Fruit fly (Drosophila melanogaster) whole organism, embryonic: ENCODE measurements around the gene Crz.

Experiments
- Abd-B ChIP-seq: fragments of 200-800 bp; sonication (Bioruptor generic); optimal IDR thresholded peaks from 2 replicates; lab custom pipeline; 2018; ENCODE audit warnings: missing biosample characterization, mild to moderate bottlenecking, missing genetic modification characterization, moderate library complexity
- Awh ChIP-seq: fragments of 200-800 bp; sonication (Bioruptor generic); IDR thresholded peaks from 2 replicates; pipeline ENCODE4, ENCODE4 v1.3.6; 2022; ENCODE audit warnings: missing biosample characterization, missing genetic modification characterization
- BtbVII ChIP-seq: fragments of 200-800 bp; sonication (Bioruptor generic); optimal IDR thresholded peaks from 3 replicates; lab custom pipeline; 2017; ENCODE audit warnings: missing biosample characterization, mild to moderate bottlenecking, missing genetic modification characterization
- C15 ChIP-seq: fragments of 200-800 bp; sonication (Bioruptor generic); IDR thresholded peaks from 3 replicates; pipeline ENCODE4 v1.3.6; 2022; ENCODE audit warnings: missing biosample characterization, missing genetic modification characterization
- CG12236 ChIP-seq: fragments of 200-800 bp; sonication (Bioruptor generic); optimal IDR thresholded peaks from 2 replicates; lab custom pipeline; 2016; ENCODE audit warnings: missing biosample characterization, missing genetic modification characterization
- CG12391 ChIP-seq: fragments of 200-800 bp; sonication (Bioruptor generic); optimal IDR thresholded peaks from 3 replicates; lab custom pipeline; 2018; ENCODE audit warnings: missing biosample characterization, mild to moderate bottlenecking, missing genetic modification characterization, moderate library complexity
- CG12769 ChIP-seq: fragments of 200-800 bp; sonication (Bioruptor generic); optimal IDR thresholded peaks from 2 replicates; lab custom pipeline; 2019; ENCODE audit warnings: missing biosample characterization, mild to moderate bottlenecking, missing genetic modification characterization, moderate library complexity
- CG14050 ChIP-seq: fragments of 200-800 bp; sonication (Bioruptor generic); IDR thresholded peaks from 3 replicates; pipeline ENCODE4 v1.3.6; 2022; ENCODE audit warnings: missing biosample characterization, missing genetic modification characterization
- CG15696 ChIP-seq: fragments of 200-800 bp; sonication (Bioruptor generic); optimal IDR thresholded peaks from 2 replicates; lab custom pipeline; 2019; ENCODE audit warnings: missing biosample characterization, mild to moderate bottlenecking, missing genetic modification characterization, moderate library complexity
- CG18599 ChIP-seq: fragments of 200-800 bp; sonication (Bioruptor generic); optimal IDR thresholded peaks from 3 replicates; lab custom pipeline; 2017; ENCODE audit warnings: missing biosample characterization, missing genetic modification characterization, mild to moderate bottlenecking, moderate library complexity, missing genetic modification reagents
- CG3281 ChIP-seq: fragments of 200-800 bp; sonication (Bioruptor generic); optimal IDR thresholded peaks from 3 replicates; lab custom pipeline; 2017; ENCODE audit warnings: missing biosample characterization, mild to moderate bottlenecking, missing genetic modification characterization
- CG42726 ChIP-seq: fragments of 200-800 bp; sonication (Bioruptor generic); IDR thresholded peaks from 2 replicates; pipeline ENCODE4 v1.3.6; 2022; ENCODE audit warnings: missing biosample characterization, missing genetic modification characterization; ENCODE audit not compliant: partially characterized antibody
- CG5180 ChIP-seq: fragments of 200-800 bp; sonication (Bioruptor generic); optimal IDR thresholded peaks from 3 replicates; lab custom pipeline; 2017; ENCODE audit warnings: missing biosample characterization, missing genetic modification characterization, mild to moderate bottlenecking, moderate library complexity, missing genetic modification reagents
- CG6813 ChIP-seq: fragments of 200-800 bp; sonication (Bioruptor generic); optimal IDR thresholded peaks from 2 replicates; lab custom pipeline; 2017; ENCODE audit warnings: missing biosample characterization, missing genetic modification characterization, mild to moderate bottlenecking, moderate library complexity, missing genetic modification reagents
- CG8924 ChIP-seq: fragments of 200-800 bp; optimal IDR thresholded peaks from 3 replicates; lab custom pipeline; 2019; ENCODE audit warnings: missing biosample characterization, mild to moderate bottlenecking, missing genetic modification characterization, moderate library complexity
- Chrac-16 ChIP-seq: fragments of 200-800 bp; sonication (Bioruptor generic); optimal IDR thresholded peaks from 3 replicates; lab custom pipeline; 2016; ENCODE audit warnings: missing biosample characterization, missing genetic modification characterization
- Dip2 ChIP-seq: fragments of 200-800 bp; sonication (Bioruptor generic); IDR thresholded peaks from 2 replicates; pipeline ENCODE4 v1.3.6; 2022; ENCODE audit warnings: missing biosample characterization, missing genetic modification characterization
- Drgx ChIP-seq: fragments of 200-800 bp; sonication (Bioruptor generic); IDR thresholded peaks from 2 replicates; pipeline ENCODE4 v1.3.6; 2022; ENCODE audit warnings: missing biosample characterization, missing genetic modification characterization
- Ets65A ChIP-seq: fragments of 200-800 bp; sonication (Bioruptor generic); peaks from one replicate; lab custom pipeline; 2016; ENCODE audit warnings: missing biosample characterization, missing genetic modification characterization
- Hmr ChIP-seq: fragments of 200-800 bp; sonication (Bioruptor generic); optimal IDR thresholded peaks from 3 replicates; lab custom pipeline; 2017; ENCODE audit warnings: mild to moderate bottlenecking, missing biosample characterization, missing genetic modification reagents, missing genetic modification characterization
- MESR4 ChIP-seq: fragments of 200-800 bp; sonication (Bioruptor generic); optimal IDR thresholded peaks from 2 replicates; lab custom pipeline; 2018; ENCODE audit warnings: missing biosample characterization, mild to moderate bottlenecking, missing genetic modification characterization, moderate library complexity
- Med ChIP-seq: fragments of 200-800 bp; sonication (Bioruptor generic); peaks from one replicate; lab custom pipeline; 2016; ENCODE audit warnings: missing biosample characterization, missing genetic modification characterization, mild to moderate bottlenecking, inconsistent platforms, moderate library complexity
- Neu2 ChIP-seq: fragments of 200-800 bp; sonication (Bioruptor generic); optimal IDR thresholded peaks from 3 replicates; lab custom pipeline; 2016; ENCODE audit warnings: missing biosample characterization, missing genetic modification characterization, borderline replicate concordance
- Nf-YC ChIP-seq: fragments of 200-800 bp; optimal IDR thresholded peaks from 3 replicates; lab custom pipeline; 2019; ENCODE audit warnings: missing biosample characterization, mild to moderate bottlenecking, missing genetic modification characterization, moderate library complexity
- ac ChIP-seq: fragments of 200-800 bp; sonication (Bioruptor generic); optimal IDR thresholded peaks from 3 replicates; lab custom pipeline; 2017; ENCODE audit warnings: missing biosample characterization, mild to moderate bottlenecking, missing genetic modification characterization
- chinmo ChIP-seq: fragments of 200-800 bp; sonication (Bioruptor generic); IDR thresholded peaks from 4 replicates; pipeline ENCODE4 v1.3.6; 2022; ENCODE audit warnings: missing biosample characterization, missing genetic modification characterization; ENCODE audit not compliant: partially characterized antibody
- cwo ChIP-seq: fragments of 200-800 bp; sonication (Bioruptor generic); optimal IDR thresholded peaks from 3 replicates; lab custom pipeline; 2017; ENCODE audit warnings: missing biosample characterization, missing genetic modification characterization, mild to moderate bottlenecking, moderate library complexity, missing genetic modification reagents
- esg ChIP-seq: fragments of 200-800 bp; sonication (Bioruptor generic); conservative IDR thresholded peaks from 2 replicates; pipeline ENCODE4 v1.3.6; 2022; ENCODE audit warnings: missing biosample characterization, missing genetic modification characterization
- exex ChIP-seq: fragments of 200-800 bp; sonication (Bioruptor generic); optimal IDR thresholded peaks from 4 replicates; lab custom pipeline; 2018; ENCODE audit warnings: missing biosample characterization, mild to moderate bottlenecking, missing genetic modification characterization, moderate library complexity
- fu2 ChIP-seq: fragments of 200-800 bp; sonication (Bioruptor generic); optimal IDR thresholded peaks from 2 replicates; lab custom pipeline; 2016; ENCODE audit warnings: missing biosample characterization, missing genetic modification characterization
- mirr ChIP-seq: fragments of 200-800 bp; sonication (Bioruptor generic); optimal IDR thresholded peaks from 3 replicates; lab custom pipeline; 2018; ENCODE audit warnings: missing biosample characterization, mild to moderate bottlenecking, missing genetic modification characterization
- sd ChIP-seq: fragments of 200-800 bp; sonication (Bioruptor generic); optimal IDR thresholded peaks from 3 replicates; lab custom pipeline; 2018; ENCODE audit warnings: missing biosample characterization, mild to moderate bottlenecking, missing genetic modification characterization, moderate library complexity
- sens ChIP-seq: fragments of 200-800 bp; sonication (Bioruptor generic); peaks from one replicate; lab custom pipeline; 2016; ENCODE audit warnings: missing biosample characterization, missing genetic modification characterization
- vvl ChIP-seq: fragments of 200-800 bp; sonication (Bioruptor generic); IDR thresholded peaks from 2 replicates; pipeline ENCODE4 v1.3.6; 2022; ENCODE audit warnings: missing biosample characterization, missing genetic modification characterization
- wek ChIP-seq: fragments of 200-800 bp; sonication (Bioruptor generic); optimal IDR thresholded peaks from 3 replicates; lab custom pipeline; 2018; ENCODE audit warnings: missing biosample characterization, mild to moderate bottlenecking, missing genetic modification characterization, moderate library complexity

Crz gene

dm6 chr3R:14296126-14296525, 18.5 kb upstream of the Crz start (continued):
- peak; percentile 27 for TF ChIP-seq Med (GFP tag; lab: Kevin White, UChicago)
- TF ChIP-seq exex (tag; lab: Kevin White, UChicago): peak; percentile 97

- TF ChIP-seq C15 (GFP tag; lab: Robert Waterston, UW) (no peak), Awh (GFP tag; lab: Robert Waterston, UW) (no peak), BtbVII (peak; percentile 21), fu2 (GFP tag; lab: Kevin White, UChicago) (no peak), sd (no peak), CG12391 (tag; lab: Kevin White, UChicago) (no peak), Abd-B (GFP tag; lab: Kevin White, UChicago) (no peak), CG3281 (GFP tag; lab: Kevin White, UChicago) (no peak), Med (GFP tag; lab: Kevin White, UChicago) (peak; percentile 52), sens (GFP tag; lab: Kevin White, UChicago) (peak; percentile 42), CG18599 (GFP tag; lab: Kevin White, UChicago) (peak; percentile 24), mirr (GFP tag; lab: Kevin White, UChicago) (no peak), Dip2 (GFP tag; lab: Robert Waterston, UW) (no peak), Hmr (GFP tag; lab: Kevin White, UChicago) (peak; percentile 18)
- TF ChIP-seq, all 482 proteins: peak for 5
Observed at dm6 chr3R:14296700-14297099, 18.0 kb upstream of the Crz start.

- TF ChIP-seq Neu2 (no peak), esg (no peak), CG12236 (GFP tag; lab: Kevin White, UChicago) (no peak), CG5180 (GFP tag; lab: Kevin White, UChicago) (peak; percentile 94), chinmo (GFP tag; lab: Robert Waterston, UW) (0 out of 4 replicates have a peak, but pooled peaks have one; percentile 63), CG6813 (GFP tag; lab: Kevin White, UChicago) (no peak), ac (GFP tag; lab: Kevin White, UChicago) (no peak), CG8924 (no peak), CG42726 (GFP tag; lab: Robert Waterston, UW) (no peak), CG14050 (no peak), MESR4 (GFP tag; lab: Kevin White, UChicago) (no peak), Drgx (GFP tag; lab: Robert Waterston, UW) (0 out of 2 replicates have a peak, but pooled peaks have one; percentile 8), fu2 (GFP tag; lab: Kevin White, UChicago) (no peak), vvl (peak; percentile 23; the same call in 1 of the 2 replicates), Ets65A (GFP tag; lab: Kevin White, UChicago) (no peak), CG15696 (tag; lab: Kevin White, UChicago) (no peak), Nf-YC (tag; lab: Kevin White, UChicago) (no peak), CG12769 (peak; percentile 48), Chrac-16 (GFP tag; lab: Kevin White, UChicago) (no peak), cwo (GFP tag; lab: Kevin White, UChicago) (peak; percentile 47), Med (GFP tag; lab: Kevin White, UChicago) (peak; percentile 51), wek (GFP tag; lab: Kevin White, UChicago) (peak; percentile 5)
Observed at dm6 chr3R:14297489-14297888, 17.2 kb upstream of the Crz start.
